Worm (Caenorhabditis elegans): ENCODE results near the gene ZK757.1.

- TF ChIP-seq dao-5 (tag; optimal IDR thresholded peaks at IDR 0.05), result no peak
- TF ChIP-seq W03F9.2 (tag; optimal IDR thresholded peaks at IDR 0.05), result no peak
- no peak for TF ChIP-seq him-1 (tag; optimal IDR thresholded peaks at IDR 0.05)
Measured at ce11 chrIII:9834888-9835287, 36.0 kb downstream of the ZK757.1 start, which contains the start of gene K11H3.8.
